Fruit fly (Drosophila melanogaster): Measurements from ENCODE around the gene RpS13.

RpS13 gene

dm6 chr2L:8326414-8327271 lies 37.8 kb downstream of the RpS13 start (continued):
- TF ChIP-seq sisA (GFP tag; IDR thresholded peaks at IDR 0.05) = no peak
- no peak for TF ChIP-seq CG8478 (optimal IDR thresholded peaks at IDR 0.05)
- TF ChIP-seq CG18599 (GFP tag; optimal IDR thresholded peaks at IDR 0.05) = peak; percentile 37
- TF ChIP-seq CG10565 (GFP tag; optimal IDR thresholded peaks at IDR 0.05) = no peak
- TF ChIP-seq slp2 (GFP tag; optimal IDR thresholded peaks at IDR 0.05) = no peak
- TF ChIP-seq gt (GFP tag; IDR thresholded peaks at IDR 0.05) = no peak
- TF ChIP-seq Nf-YC (tag; optimal IDR thresholded peaks at IDR 0.05) = no peak
- TF ChIP-seq CG17612 (GFP tag; IDR thresholded peaks at IDR 0.05) = no peak
- TF ChIP-seq onecut (GFP tag; IDR thresholded peaks at IDR 0.05) = no peak
- no peak for TF ChIP-seq NFAT (GFP tag; IDR thresholded peaks at IDR 0.05)
- TF ChIP-seq CG15479 (GFP tag; optimal IDR thresholded peaks at IDR 0.05) = no peak
- no peak for TF ChIP-seq CG8089 (GFP tag; optimal IDR thresholded peaks at IDR 0.05)
- no peak for TF ChIP-seq E2f1 (GFP tag; IDR thresholded peaks at IDR 0.05)
- no peak for TF ChIP-seq CG18764 (GFP tag; optimal IDR thresholded peaks at IDR 0.05)
- TF ChIP-seq Opbp (GFP tag; IDR thresholded peaks at IDR 0.05; ENCODE audit: partially characterized antibody) = no peak
- no peak for TF ChIP-seq Dbx (GFP tag; IDR thresholded peaks at IDR 0.05)

- TF ChIP-seq sens-2 (GFP tag; IDR thresholded peaks at IDR 0.05) = no peak
- TF ChIP-seq Hmx (GFP tag; optimal IDR thresholded peaks at IDR 0.05) = no peak
- TF ChIP-seq jigr1 (GFP tag; IDR thresholded peaks at IDR 0.05) = no peak
- TF ChIP-seq sug (tag; optimal IDR thresholded peaks at IDR 0.05) = no peak
- no peak for TF ChIP-seq CG12104 (GFP tag; optimal IDR thresholded peaks at IDR 0.05)
- no peak for TF ChIP-seq bbx (GFP tag; IDR thresholded peaks at IDR 0.05; ENCODE audit: partially characterized antibody)
- no peak for TF ChIP-seq CG10321 (GFP tag; IDR thresholded peaks at IDR 0.05)
- no peak for TF ChIP-seq CG4360 (GFP tag; IDR thresholded peaks at IDR 0.05)
- no peak for TF ChIP-seq CG1233 (GFP tag; optimal IDR thresholded peaks at IDR 0.05)
- TF ChIP-seq da (GFP tag; optimal IDR thresholded peaks at IDR 0.05) = no peak
- no peak for TF ChIP-seq luna (GFP tag; optimal IDR thresholded peaks at IDR 0.05)
- TF ChIP-seq CG4404 (GFP tag; IDR thresholded peaks at IDR 0.05) = no peak
- TF ChIP-seq CHES-1-like (GFP tag; optimal IDR thresholded peaks at IDR 0.05) = no peak
- no peak for TF ChIP-seq CG6791 (GFP tag; IDR thresholded peaks at IDR 0.05; ENCODE audit: partially characterized antibody)
- no peak for TF ChIP-seq oc (tag; optimal IDR thresholded peaks at IDR 0.05)
- TF ChIP-seq CG34224 (GFP tag; IDR thresholded peaks at IDR 0.05; ENCODE audit: partially characterized antibody) = no peak; the same call in 2 of the 3 replicates
- no peak for TF ChIP-seq Atf-2 (GFP tag; optimal IDR thresholded peaks at IDR 0.05)
- no peak for TF ChIP-seq lola (GFP tag; optimal IDR thresholded peaks at IDR 0.05)
- TF ChIP-seq Side (GFP tag; optimal IDR thresholded peaks at IDR 0.05) = no peak
- TF ChIP-seq lab (GFP tag; optimal IDR thresholded peaks at IDR 0.05) = no peak
- no peak for TF ChIP-seq CG33213 (GFP tag; optimal IDR thresholded peaks at IDR 0.05)
- no peak for TF ChIP-seq CG11085 (GFP tag; IDR thresholded peaks at IDR 0.05)
- no peak for TF ChIP-seq sna (GFP tag; IDR thresholded peaks at IDR 0.05; ENCODE audit: partially characterized antibody)
- TF ChIP-seq Med (GFP tag) = peak; percentile 70
- no peak for TF ChIP-seq Doc2 (GFP tag; IDR thresholded peaks at IDR 0.05)
- TF ChIP-seq H2.0 (GFP tag; IDR thresholded peaks at IDR 0.05) = no peak
- no peak for TF ChIP-seq ash1 (GFP tag; optimal IDR thresholded peaks at IDR 0.05)
- no peak for TF ChIP-seq Oaz (GFP tag; IDR thresholded peaks at IDR 0.05)
- no peak for TF ChIP-seq stc (GFP tag; IDR thresholded peaks at IDR 0.05)
- no peak for TF ChIP-seq CG1792 (GFP tag; optimal IDR thresholded peaks at IDR 0.05)
- TF ChIP-seq tna (GFP tag; IDR thresholded peaks at IDR 0.05; ENCODE audit: partially characterized antibody) = no peak
- no peak for TF ChIP-seq danr (GFP tag; IDR thresholded peaks at IDR 0.05)
- no peak for TF ChIP-seq Sry-δ (GFP tag; optimal IDR thresholded peaks at IDR 0.05)
- TF ChIP-seq kay (GFP tag; optimal IDR thresholded peaks at IDR 0.05) = no peak
- TF ChIP-seq CG2678 (tag; optimal IDR thresholded peaks at IDR 0.05) = no peak
Observed at dm6 chr2L:8325150-8325549, 39.3 kb downstream of the RpS13 start, which contains the start of gene CG7781. TSS of gene CG7781 (minus strand) at chr2L:8325409.

Data from whole organism, embryonic.